Fruit fly (Drosophila melanogaster) whole organism, embryonic: ENCODE measurements around the gene SPR.
A peak's percentile ranks its signal among the peaks of the same experiment; 100 is the strongest.

Experiments used
- Atf-2 ChIP-seq: fragments of 200-800 bp; sonication (Bioruptor generic); optimal IDR thresholded peaks from 2 replicates; lab custom pipeline; 2016; ENCODE audit warnings: missing biosample characterization, missing genetic modification characterization
- CG11093 ChIP-seq: fragments of 200-800 bp; sonication (Bioruptor generic); IDR thresholded peaks from 3 replicates; pipeline ENCODE4 v1.3.6; 2022; ENCODE audit warnings: missing biosample characterization, missing genetic modification characterization
- CG11560 ChIP-seq: fragments of 200-800 bp; sonication (Bioruptor generic); IDR thresholded peaks from 3 replicates; pipeline ENCODE4 v1.3.6; 2022; ENCODE audit warnings: missing biosample characterization, missing genetic modification characterization
- CG12744 ChIP-seq: fragments of 200-800 bp; sonication (Bioruptor generic); optimal IDR thresholded peaks from 2 replicates; lab custom pipeline; 2016; ENCODE audit warnings: missing biosample characterization, missing genetic modification characterization
- CG12769 ChIP-seq: fragments of 200-800 bp; sonication (Bioruptor generic); optimal IDR thresholded peaks from 2 replicates; lab custom pipeline; 2019; ENCODE audit warnings: missing biosample characterization, mild to moderate bottlenecking, missing genetic modification characterization, moderate library complexity
- CG14860 ChIP-seq: fragments of 200-800 bp; sonication (Bioruptor generic); IDR thresholded peaks from 3 replicates; pipeline ENCODE4 v1.3.6; 2022; ENCODE audit warnings: missing biosample characterization, missing genetic modification characterization; ENCODE audit not compliant: partially characterized antibody
- CG1603 ChIP-seq: fragments of 200-800 bp; sonication (Bioruptor generic); optimal IDR thresholded peaks from 2 replicates; lab custom pipeline; 2019; ENCODE audit warnings: missing biosample characterization, mild to moderate bottlenecking, missing genetic modification characterization, moderate library complexity
- CG17829 ChIP-seq: fragments of 200-800 bp; optimal IDR thresholded peaks from 2 replicates; lab custom pipeline; 2019; ENCODE audit warnings: missing biosample characterization, mild to moderate bottlenecking, missing genetic modification characterization, moderate library complexity
- CG18011 ChIP-seq: fragments of 200-800 bp; sonication (Bioruptor generic); optimal IDR thresholded peaks from 2 replicates; lab custom pipeline; 2017; ENCODE audit warnings: missing biosample characterization, missing genetic modification characterization, mild to moderate bottlenecking, moderate library complexity, missing genotype
- CG3065 ChIP-seq: fragments of 200-800 bp; sonication (Bioruptor generic); optimal IDR thresholded peaks from 2 replicates; lab custom pipeline; 2016; ENCODE audit warnings: missing biosample characterization, missing genetic modification characterization
- CG31365 ChIP-seq: fragments of 200-800 bp; sonication (Bioruptor generic); optimal IDR thresholded peaks from 2 replicates; lab custom pipeline; 2018; ENCODE audit warnings: missing biosample characterization, mild to moderate bottlenecking, missing genetic modification characterization
- CG3995 ChIP-seq: fragments of 200-800 bp; sonication (Bioruptor generic); optimal IDR thresholded peaks from 3 replicates; lab custom pipeline; 2016; ENCODE audit warnings: missing biosample characterization, missing genetic modification characterization
- CG6683 ChIP-seq: fragments of 200-800 bp; sonication (Bioruptor generic); optimal IDR thresholded peaks from 2 replicates; lab custom pipeline; 2017; ENCODE audit warnings: missing biosample characterization, mild to moderate bottlenecking, missing genetic modification characterization, missing genetic modification reagents
- CG7556 ChIP-seq: fragments of 200-800 bp; sonication (Bioruptor generic); optimal IDR thresholded peaks from 2 replicates; lab custom pipeline; 2017; ENCODE audit warnings: missing biosample characterization, mild to moderate bottlenecking, missing genetic modification characterization
- CG7745 ChIP-seq: fragments of 200-800 bp; sonication (Bioruptor generic); optimal IDR thresholded peaks from 2 replicates; lab custom pipeline; 2018; ENCODE audit warnings: missing biosample characterization, mild to moderate bottlenecking, missing genetic modification characterization, moderate library complexity
- CG8359 ChIP-seq: fragments of 200-800 bp; sonication (Bioruptor generic); optimal IDR thresholded peaks from 2 replicates; lab custom pipeline; 2017; ENCODE audit warnings: missing biosample characterization, mild to moderate bottlenecking, missing genetic modification characterization, borderline replicate concordance
- CG8924 ChIP-seq: fragments of 200-800 bp; optimal IDR thresholded peaks from 3 replicates; lab custom pipeline; 2019; ENCODE audit warnings: missing biosample characterization, mild to moderate bottlenecking, missing genetic modification characterization, moderate library complexity
- CG9876 ChIP-seq: fragments of 200-800 bp; sonication (Bioruptor generic); optimal IDR thresholded peaks from 2 replicates; lab custom pipeline; 2016; ENCODE audit warnings: missing biosample characterization, missing genetic modification characterization
- Dfd ChIP-seq, 2 experiments: fragments of >200 bp; optimal IDR thresholded peaks; 2 replicates each; lab custom pipeline; 2017; ENCODE audit warnings: missing biosample characterization in 2 of 2, missing genetic modification characterization in 2 of 2
- Dip3 ChIP-seq: fragments of 200-800 bp; sonication (Bioruptor generic); optimal IDR thresholded peaks from 3 replicates; lab custom pipeline; 2016; ENCODE audit warnings: missing biosample characterization, missing genetic modification characterization
- Dp ChIP-seq: fragments of 200-800 bp; sonication (Bioruptor generic); optimal IDR thresholded peaks from 2 replicates; lab custom pipeline; 2018; ENCODE audit warnings: missing biosample characterization, mild to moderate bottlenecking, missing genetic modification characterization, moderate library complexity
- E2f2 ChIP-seq: fragments of 200-800 bp; sonication (Bioruptor generic); IDR thresholded peaks from 2 replicates; pipeline ENCODE4 v1.3.6; 2022; ENCODE audit warnings: missing biosample characterization, missing genetic modification characterization
- Ets97D ChIP-seq: fragments of 200-800 bp; sonication (Bioruptor generic); optimal IDR thresholded peaks from 3 replicates; lab custom pipeline; 2016; ENCODE audit warnings: missing biosample characterization, missing genetic modification characterization
- Fer2 ChIP-seq: fragments of 200-800 bp; sonication (Bioruptor generic); optimal IDR thresholded peaks from 2 replicates; lab custom pipeline; 2018; ENCODE audit warnings: missing biosample characterization, mild to moderate bottlenecking, missing genetic modification characterization, moderate library complexity
- H2.0 ChIP-seq: fragments of 200-800 bp; sonication (Bioruptor generic); IDR thresholded peaks from 2 replicates; pipeline ENCODE4 v1.3.6; 2022; ENCODE audit warnings: missing biosample characterization, missing genetic modification characterization
- HLH3B ChIP-seq: fragments of 200-800 bp; sonication (Bioruptor generic); IDR thresholded peaks from 2 replicates; pipeline ENCODE4 v1.3.6; 2022; ENCODE audit warnings: missing biosample characterization, missing genetic modification characterization
- Hmr ChIP-seq: fragments of 200-800 bp; sonication (Bioruptor generic); optimal IDR thresholded peaks from 3 replicates; lab custom pipeline; 2017; ENCODE audit warnings: mild to moderate bottlenecking, missing biosample characterization, missing genetic modification reagents, missing genetic modification characterization
- Lhr ChIP-seq: fragments of 200-800 bp; sonication (Bioruptor generic); optimal IDR thresholded peaks from 3 replicates; lab custom pipeline; 2017; ENCODE audit warnings: mild to moderate bottlenecking, missing biosample characterization, missing genetic modification reagents, missing genetic modification characterization
- NC2β ChIP-seq: fragments of 200-800 bp; sonication (Bioruptor generic); optimal IDR thresholded peaks from 2 replicates; lab custom pipeline; 2016; ENCODE audit warnings: missing biosample characterization, missing genetic modification characterization
- Oaz ChIP-seq: fragments of 200-800 bp; sonication (Bioruptor generic); IDR thresholded peaks from 2 replicates; pipeline ENCODE4 v1.3.6; 2022; ENCODE audit warnings: missing biosample characterization, missing genetic modification characterization
- Pdp1 ChIP-seq, 2 experiments: fragments of 200-800 bp; sonication (Bioruptor generic); optimal IDR thresholded peaks; 3 replicates each; lab custom pipeline; 2016; ENCODE audit warnings: missing biosample characterization in 2 of 2, missing genetic modification characterization in 2 of 2, mild to moderate bottlenecking in 1 of 2, moderate library complexity in 1 of 2
- Side ChIP-seq: fragments of 200-800 bp; sonication (Bioruptor generic); optimal IDR thresholded peaks from 2 replicates; lab custom pipeline; 2016; ENCODE audit warnings: missing biosample characterization, missing genetic modification characterization
- Sox102F ChIP-seq: fragments of 200-800 bp; sonication (Bioruptor generic); optimal IDR thresholded peaks from 2 replicates; lab custom pipeline; 2018; ENCODE audit warnings: missing biosample characterization, mild to moderate bottlenecking, missing genetic modification characterization, moderate library complexity
- ase ChIP-seq: fragments of 200-800 bp; sonication (Bioruptor generic); IDR thresholded peaks from 3 replicates; pipeline ENCODE4 v1.3.6; 2022; ENCODE audit warnings: missing biosample characterization, missing genetic modification characterization
- cad ChIP-seq: fragments of >200 bp; optimal IDR thresholded peaks from 2 replicates; lab custom pipeline; 2017; ENCODE audit warnings: missing biosample characterization, missing genetic modification characterization
- cas ChIP-seq: fragments of 200-800 bp; sonication (Bioruptor generic); IDR thresholded peaks from 2 replicates; pipeline ENCODE4 v1.3.6; 2022; ENCODE audit warnings: missing biosample characterization, missing genetic modification characterization
- dimm ChIP-seq: fragments of 200-800 bp; sonication (Bioruptor generic); IDR thresholded peaks from 2 replicates; pipeline ENCODE4 v1.3.6; 2022; ENCODE audit warnings: missing biosample characterization, missing genetic modification characterization
- dpn ChIP-seq, 2 experiments: fragments of 200-800 bp; sonication (Bioruptor generic); optimal IDR thresholded peaks; 3 replicates each; lab custom pipeline; 2016; ENCODE audit warnings: missing biosample characterization in 2 of 2, missing genetic modification characterization in 2 of 2
- fd102C ChIP-seq: fragments of 200-800 bp; sonication (Bioruptor generic); optimal IDR thresholded peaks from 2 replicates; lab custom pipeline; 2018; ENCODE audit warnings: missing biosample characterization, mild to moderate bottlenecking, missing genetic modification characterization, moderate library complexity
- ftz-f1 ChIP-seq: fragments of 200-800 bp; sonication (Bioruptor generic); optimal IDR thresholded peaks from 2 replicates; lab custom pipeline; 2016; ENCODE audit warnings: missing biosample characterization, missing genetic modification characterization
- gcm ChIP-seq: fragments of 200-800 bp; sonication (Bioruptor generic); optimal IDR thresholded peaks from 2 replicates; lab custom pipeline; 2019; ENCODE audit warnings: missing biosample characterization, mild to moderate bottlenecking, missing genetic modification characterization, moderate library complexity
- h ChIP-seq: fragments of >200 bp; optimal IDR thresholded peaks from 2 replicates; lab custom pipeline; 2017
- kah ChIP-seq: fragments of 200-800 bp; sonication (Bioruptor generic); optimal IDR thresholded peaks from 2 replicates; lab custom pipeline; 2018; ENCODE audit warnings: missing biosample characterization, mild to moderate bottlenecking, missing genetic modification characterization
- mld ChIP-seq: fragments of 200-800 bp; sonication (Bioruptor generic); IDR thresholded peaks from 3 replicates; pipeline ENCODE4 v1.3.6; 2022; ENCODE audit warnings: missing biosample characterization, missing genetic modification characterization; ENCODE audit not compliant: partially characterized antibody
- nau ChIP-seq: fragments of 200-800 bp; sonication (Bioruptor generic); optimal IDR thresholded peaks from 3 replicates; lab custom pipeline; 2017; ENCODE audit warnings: missing biosample characterization, mild to moderate bottlenecking, missing genetic modification characterization, missing genetic modification reagents
- repo ChIP-seq: fragments of 200-800 bp; sonication (Bioruptor generic); optimal IDR thresholded peaks from 2 replicates; lab custom pipeline; 2016; ENCODE audit warnings: missing biosample characterization, missing genetic modification characterization
- sima ChIP-seq: fragments of 200-800 bp; sonication (Bioruptor generic); optimal IDR thresholded peaks from 2 replicates; lab custom pipeline; 2016; ENCODE audit warnings: missing biosample characterization, missing genetic modification characterization
- tgo ChIP-seq: fragments of 200-800 bp; sonication (Bioruptor generic); IDR thresholded peaks from 3 replicates; pipeline ENCODE4 v1.3.6; 2022; ENCODE audit warnings: missing biosample characterization, missing genetic modification characterization
- vfl ChIP-seq: fragments of 200-800 bp; sonication (Bioruptor generic); optimal IDR thresholded peaks from 2 replicates; lab custom pipeline; 2016; ENCODE audit warnings: missing biosample characterization, missing genetic modification characterization

SPR gene

DNA sequence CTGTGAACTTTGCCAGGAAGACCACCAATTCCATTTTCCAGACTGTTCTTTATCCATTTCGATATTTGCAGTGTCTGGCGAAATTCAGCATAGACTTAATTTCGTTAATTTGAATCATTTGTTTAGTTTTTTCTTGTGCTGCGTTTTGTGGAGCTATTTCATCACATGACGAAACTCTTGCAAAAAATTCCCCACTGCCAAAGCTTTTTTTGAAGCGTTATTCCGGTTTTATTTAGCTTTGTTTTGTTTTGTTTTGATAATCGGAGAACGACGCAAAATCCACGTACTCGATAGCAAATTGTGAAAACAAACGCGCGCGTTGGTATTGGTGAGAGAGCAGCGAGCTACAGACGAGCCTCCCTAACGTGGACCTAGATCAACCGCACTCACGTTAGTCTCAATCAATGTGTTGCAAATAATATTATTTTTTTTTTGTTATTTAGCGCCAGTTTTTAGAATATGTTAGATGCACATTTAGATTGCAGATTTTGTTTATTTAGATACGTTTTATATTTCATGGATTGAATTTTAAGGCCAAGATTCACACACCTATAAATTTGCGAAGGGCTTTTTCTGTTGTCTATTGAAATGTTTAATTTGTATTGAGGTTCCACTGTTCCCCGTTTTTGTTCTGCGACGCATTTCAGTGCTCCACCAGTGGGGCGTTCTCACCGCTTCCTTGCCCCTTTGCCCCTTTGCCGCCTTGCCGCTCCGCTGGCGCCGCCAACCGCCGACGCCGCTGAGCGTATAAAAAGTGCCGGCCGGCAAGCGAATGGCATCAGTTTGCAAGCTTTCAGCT lies 16.5 kb upstream of the SPR start (continued):
- TF ChIP-seq CG17829 (tag; lab: Kevin White, UChicago), result peak; percentile 51
- peak; percentile 41 for TF ChIP-seq CG18011 (GFP tag; lab: Kevin White, UChicago)
- TF ChIP-seq NC2β (GFP tag; lab: Kevin White, UChicago), result peak; percentile 29
- peak; percentile 79; the same call in 2 of the 3 replicates for TF ChIP-seq CG11093
- TF ChIP-seq dpn (GFP tag; optimal IDR thresholded peaks at IDR 0.05; lab: Kevin White, UChicago), result peak; percentile 79 to 82
- peak; percentile 35 for TF ChIP-seq CG9876
- TF ChIP-seq CG7556 (GFP tag; lab: Kevin White, UChicago), result peak; percentile 86
- TF ChIP-seq gcm, result peak; percentile 32
- TF ChIP-seq Sox102F, result peak; percentile 69
- TF ChIP-seq HLH3B (GFP tag; lab: Robert Waterston, UW), result peak; percentile 79
- peak; percentile 87 for TF ChIP-seq tgo (GFP tag; lab: Robert Waterston, UW)
- peak; percentile 41 for TF ChIP-seq CG12744 (GFP tag; lab: Kevin White, UChicago)
- TF ChIP-seq ase (GFP tag; lab: Robert Waterston, UW), result peak; percentile 69
- peak; percentile 74 for TF ChIP-seq CG8924 (tag; lab: Kevin White, UChicago)
- TF ChIP-seq Fer2 (tag; lab: Kevin White, UChicago), result peak; percentile 78
- peak; percentile 49 for TF ChIP-seq repo (GFP tag; lab: Kevin White, UChicago)
- TF ChIP-seq CG12769 (tag; lab: Kevin White, UChicago), result peak; percentile 14
- TF ChIP-seq Atf-2 (GFP tag; lab: Kevin White, UChicago), result peak; percentile 69
- no peak for TF ChIP-seq h (lab: Kevin White, UChicago)
- TF ChIP-seq CG11560 (tag; lab: Robert Waterston, UW), result peak; percentile 73; the same call in 2 of the 3 replicates
- no peak for TF ChIP-seq Dp
- TF ChIP-seq Ets97D (GFP tag; lab: Kevin White, UChicago), result peak; percentile 34
- TF ChIP-seq CG1603 (tag; lab: Kevin White, UChicago), result no peak
- peak; percentile 40 for TF ChIP-seq CG31365 (tag; lab: Kevin White, UChicago)
- peak; percentile 39 for TF ChIP-seq vfl (GFP tag; lab: Kevin White, UChicago)
- TF ChIP-seq E2f2 (GFP tag; lab: Robert Waterston, UW), result peak; percentile 58
- peak; percentile 62 for TF ChIP-seq CG6683 (GFP tag; lab: Kevin White, UChicago)
- no peak for TF ChIP-seq CG7745 (tag; lab: Kevin White, UChicago)
- peak; percentile 79 for TF ChIP-seq Dip3
- peak; percentile 69 for TF ChIP-seq Side (GFP tag; lab: Kevin White, UChicago)
- TF ChIP-seq mld (GFP tag; lab: Robert Waterston, UW), result no peak
- TF ChIP-seq Dfd (GFP tag; optimal IDR thresholded peaks at IDR 0.05; lab: Kevin White, UChicago), result no peak
- TF ChIP-seq nau (GFP tag; lab: Kevin White, UChicago), result peak; percentile 68
- no peak for TF ChIP-seq CG14860 (GFP tag; lab: Robert Waterston, UW)
- TF ChIP-seq Oaz (GFP tag; lab: Robert Waterston, UW), result peak; percentile 42
- peak; percentile 89 for TF ChIP-seq Hmr (GFP tag; lab: Kevin White, UChicago)
- peak; percentile 27 for TF ChIP-seq kah (GFP tag; lab: Kevin White, UChicago)
- peak; percentile 69; the same call in 1 of the 2 replicates for TF ChIP-seq cas (GFP tag; lab: Robert Waterston, UW)
- no peak for TF ChIP-seq Lhr (GFP tag; lab: Kevin White, UChicago)
- no peak for TF ChIP-seq cad (GFP tag; lab: Kevin White, UChicago)
- 0 out of 2 replicates have a peak, but pooled peaks have one; percentile 36 for TF ChIP-seq dimm
- TF ChIP-seq sima, result no peak
- no peak for TF ChIP-seq ftz-f1 (GFP tag; lab: Kevin White, UChicago)
- no peak for TF ChIP-seq CG3065 (GFP tag; lab: Kevin White, UChicago)
- peak; percentile 53 for TF ChIP-seq CG3995 (GFP tag; lab: Kevin White, UChicago)
- TF ChIP-seq H2.0 (GFP tag; lab: Robert Waterston, UW), result peak; percentile 66
- TF ChIP-seq Pdp1 (GFP tag; optimal IDR thresholded peaks at IDR 0.05; lab: Kevin White, UChicago), result peak; percentile 70 to 79
- peak; percentile 18 for TF ChIP-seq CG8359 (GFP tag; lab: Kevin White, UChicago)
- no peak for TF ChIP-seq fd102C (GFP tag; lab: Kevin White, UChicago)
